Fruit fly (Drosophila melanogaster) whole organism, larva: ENCODE measurements around the gene CG32284.

ENCODE experiments used
- noc ChIP-seq: fragments of 200-800 bp; sonication (Bioruptor generic); optimal IDR thresholded peaks from 3 replicates; lab custom pipeline; 2019; ENCODE audit warnings: missing biosample characterization, mild to moderate bottlenecking, missing genetic modification characterization, moderate library complexity

Gene CG32284

DNA sequence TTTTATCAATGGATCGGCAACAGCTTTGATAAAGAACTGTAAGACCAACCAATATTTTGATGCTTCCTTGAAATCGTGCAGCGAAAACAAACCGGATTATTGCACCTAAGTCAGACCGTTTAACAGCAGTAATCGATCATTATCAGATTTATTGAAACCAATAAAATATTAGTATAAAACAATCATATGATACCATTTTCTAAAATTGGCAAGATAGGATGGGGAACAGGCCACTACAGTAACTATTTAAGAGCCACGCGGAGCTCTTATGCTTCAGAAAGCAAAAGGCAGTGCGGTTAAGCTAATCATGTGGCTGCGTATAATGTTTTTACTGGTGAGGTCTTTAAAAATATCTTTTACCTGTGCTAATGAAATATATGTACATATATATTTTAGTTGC, at the start of gene CG32284:
TSS of gene CG32284 (plus strand) at position 301 of the 400 bp plus-strand sequence.
- TF ChIP-seq noc (tag; lab: Kevin White, UChicago): no peak

DNA sequence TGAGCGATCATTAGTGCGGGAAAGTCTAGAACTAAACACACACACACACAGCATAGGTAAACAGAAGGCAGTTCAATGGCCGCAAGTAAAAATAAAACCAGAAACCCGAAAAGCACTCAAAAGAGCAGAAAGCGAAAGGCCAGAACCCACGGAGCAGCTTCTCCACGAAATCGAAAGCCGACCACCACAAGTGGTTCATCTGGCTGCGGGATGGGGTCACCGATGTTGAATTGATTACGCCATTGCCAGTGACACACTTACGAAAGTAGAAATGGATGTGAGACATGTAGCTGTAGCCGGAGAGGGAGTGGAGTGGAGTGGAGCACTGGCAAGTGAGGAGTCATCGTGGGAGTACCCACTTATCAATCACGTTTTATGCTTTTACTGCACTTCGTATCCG, 45.1 kb upstream of the CG32284 start:
- no peak for TF ChIP-seq noc (tag; lab: Kevin White, UChicago)

- TF ChIP-seq noc (tag; lab: Kevin White, UChicago): no peak
Observed at dm6 chr3L:3142516-3143382, 43.7 kb upstream of the CG32284 start.

DNA sequence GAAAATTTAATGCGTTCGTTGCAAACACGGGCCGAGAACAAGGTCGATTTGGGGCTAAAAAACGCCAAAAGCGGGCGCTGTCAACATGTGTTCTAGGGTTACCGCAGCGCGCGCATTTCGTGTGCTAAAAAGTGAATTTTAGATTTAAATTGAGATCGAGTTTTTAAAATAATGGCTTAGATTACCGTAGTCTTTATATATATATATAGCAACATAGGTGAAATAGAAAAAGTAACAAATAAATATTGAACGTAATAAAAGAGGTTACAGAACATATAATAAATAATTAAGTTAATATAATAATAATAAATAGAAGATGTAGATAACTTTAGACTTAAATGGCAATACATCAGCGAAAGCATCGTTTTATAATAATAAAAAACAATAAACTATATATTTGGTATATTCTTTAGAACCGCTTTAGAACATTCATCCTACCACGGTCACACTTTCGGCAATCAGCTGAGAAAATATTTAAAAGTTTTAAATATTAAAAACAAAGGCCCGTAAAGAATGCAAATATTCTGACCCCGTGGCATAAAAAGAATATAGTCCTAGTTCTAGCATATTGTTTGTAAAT, 43.0 kb upstream of the CG32284 start, which contains the start of the genes CG11537 and Alg2:
TSS of gene CG11537 (minus strand) at position 75 of the 580 bp plus-strand sequence.
TSS of gene Alg2 (plus strand) at position 426 of the 580 bp plus-strand sequence.
- no peak for TF ChIP-seq noc (tag; lab: Kevin White, UChicago)

- peak; percentile 37 for TF ChIP-seq noc (tag; lab: Kevin White, UChicago)
Observed at dm6 chr3L:3148125-3149059, 38.1 kb upstream of the CG32284 start, which contains the start of the genes Usp5 and BtbVII. Gene Usp5 (minus strand): TSS chr3L:3148358. Gene BtbVII (plus strand): TSS chr3L:3148646.

DNA sequence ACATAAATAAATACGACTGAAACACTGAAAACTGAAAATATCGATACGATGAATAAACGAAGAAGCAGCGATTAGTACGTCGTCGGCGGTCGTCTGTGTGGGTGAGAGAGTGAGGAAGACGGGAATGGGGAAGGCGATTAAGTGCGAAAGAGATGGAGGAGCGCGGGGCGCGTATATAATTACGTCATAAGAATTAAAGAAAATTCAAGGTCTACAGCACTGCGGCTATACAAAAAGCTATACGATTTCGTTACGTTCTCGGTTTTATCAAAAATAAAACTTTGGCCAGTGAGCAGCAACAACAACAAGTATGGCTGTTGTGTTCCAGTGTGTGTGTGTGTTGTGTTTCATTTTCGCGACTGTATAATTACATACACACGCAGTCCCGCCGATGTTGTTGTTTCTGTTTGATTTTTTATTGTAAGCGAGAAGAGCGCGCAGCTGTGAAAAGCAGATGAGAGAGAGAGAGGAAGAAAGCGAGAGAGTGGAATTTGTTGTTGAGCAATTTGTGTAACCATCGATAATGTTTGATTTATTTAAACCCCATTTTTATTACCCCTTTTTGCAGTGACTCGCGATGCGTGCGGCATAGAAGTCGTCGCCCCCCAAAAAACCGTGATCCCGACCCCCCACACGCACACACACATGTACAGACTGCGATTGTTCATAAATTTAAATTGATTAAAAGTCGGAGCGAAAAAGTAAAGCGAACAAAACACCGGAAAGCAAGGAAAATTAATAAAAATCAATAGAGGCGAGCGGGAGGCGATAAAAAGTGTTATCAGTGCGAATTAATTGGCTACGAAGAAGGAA, 37.2 kb upstream of the CG32284 start:
- TF ChIP-seq noc (tag; lab: Kevin White, UChicago): peak; percentile 60

DNA sequence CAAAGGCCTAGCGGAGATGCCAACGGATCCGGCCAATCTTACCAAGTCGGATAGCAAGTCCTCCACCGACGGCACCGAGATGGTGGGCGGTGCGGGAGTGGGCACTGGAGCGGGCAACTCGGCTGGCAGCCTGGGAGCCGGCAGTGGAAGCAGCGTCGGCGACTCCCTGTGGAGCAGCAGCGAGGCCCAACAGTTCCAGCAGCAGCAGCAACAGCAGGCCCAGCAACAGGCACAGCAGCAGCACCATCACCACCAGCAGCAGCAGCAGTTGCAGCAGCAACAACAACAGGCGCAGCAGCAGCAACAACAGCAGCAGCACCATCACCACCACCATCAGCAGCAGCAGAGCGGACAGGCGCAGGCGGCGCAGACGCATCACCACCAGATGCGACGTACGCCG, 36.1 kb upstream of the CG32284 start:
- no peak for TF ChIP-seq noc (tag; lab: Kevin White, UChicago)

DNA sequence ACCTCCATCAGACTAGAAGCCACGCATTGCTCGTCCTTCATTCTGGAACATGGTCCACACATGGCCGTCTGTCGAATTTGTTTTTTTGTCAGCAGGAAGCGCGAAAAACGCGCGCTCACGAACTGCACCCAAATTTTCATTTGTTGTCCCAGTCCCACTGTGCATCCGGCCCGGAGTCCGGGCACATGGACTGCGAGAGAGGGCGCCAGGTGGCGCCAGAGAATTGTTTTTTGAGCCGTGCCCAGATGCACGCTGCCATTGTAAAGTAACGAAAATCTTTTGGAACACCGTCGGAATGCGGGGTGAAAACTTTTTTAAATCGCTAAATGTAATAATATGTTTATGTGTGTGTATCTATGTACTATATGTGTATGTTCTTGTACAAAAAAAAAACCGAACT, 28.8 kb upstream of the CG32284 start:
- no peak for TF ChIP-seq noc (tag; lab: Kevin White, UChicago)

DNA sequence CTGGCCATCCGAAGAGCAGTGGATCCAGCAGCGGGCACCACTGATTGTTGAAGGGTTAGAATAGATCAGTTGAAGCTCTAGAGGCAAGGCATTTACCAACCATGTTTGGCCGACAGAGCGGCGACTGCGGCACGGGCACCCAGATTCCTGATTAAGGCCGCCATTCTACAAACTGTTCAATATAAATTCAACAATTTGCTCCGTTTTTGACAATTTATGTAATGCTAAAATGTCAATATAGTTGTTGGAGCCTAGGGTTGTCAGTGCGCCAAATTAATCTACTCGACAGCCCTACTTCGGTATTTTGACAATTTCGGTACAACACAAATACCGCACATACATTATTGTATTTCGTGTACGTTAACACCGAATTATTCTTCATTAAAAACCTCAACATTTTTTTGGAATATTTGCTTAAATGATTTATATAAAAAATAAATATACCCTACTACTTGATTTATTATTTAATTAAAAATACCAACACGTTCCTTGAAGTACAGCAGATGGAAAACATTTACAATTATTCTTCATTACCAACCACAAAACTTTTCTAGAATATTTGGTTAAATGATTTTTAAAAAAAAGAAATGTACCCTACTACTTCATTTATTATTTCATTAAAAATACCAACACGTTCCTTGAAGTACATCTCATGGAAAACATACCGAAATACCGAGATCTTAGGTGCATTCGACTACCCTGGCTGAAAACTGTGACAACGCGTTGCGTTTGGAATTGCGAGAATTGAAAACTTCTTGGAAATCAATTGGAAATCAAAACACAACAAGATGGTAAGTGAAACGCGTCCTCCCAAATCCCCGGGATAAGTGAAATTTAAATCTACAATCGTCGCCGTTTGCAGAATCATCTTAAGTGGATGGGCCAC, 26.9 kb upstream of the CG32284 start, which contains the start of the genes ND-30 and CG15812:
TSS of gene ND-30 (minus strand) at position 270 of the 886 bp plus-strand sequence.
TSS of gene CG15812 (plus strand) at position 683 of the 886 bp plus-strand sequence.
- TF ChIP-seq noc (tag; lab: Kevin White, UChicago): no peak

dm6 chr3L:3161968-3162367, 24.5 kb upstream of the CG32284 start, which contains the start of gene rasp:
Gene rasp (plus strand): TSS chr3L:3162180.
- TF ChIP-seq noc (tag; lab: Kevin White, UChicago): no peak

- no peak for TF ChIP-seq noc (tag; lab: Kevin White, UChicago)
Observed at dm6 chr3L:3162584-3162983, 23.9 kb upstream of the CG32284 start.

- TF ChIP-seq noc (tag; lab: Kevin White, UChicago): peak; percentile 36
Observed at dm6 chr3L:3164951-3165350, 21.5 kb upstream of the CG32284 start, which contains the start of gene CG32280. Gene CG32280 (plus strand): TSS chr3L:3165181.

dm6 chr3L:3165399-3165798, 21.1 kb upstream of the CG32284 start:
- no peak for TF ChIP-seq noc (tag; lab: Kevin White, UChicago)
